Worm (Caenorhabditis elegans): ENCODE results near the gene ugt-62.

The ugt-62 gene

ce11 chrIII:4555345-4555744 is 14.9 kb upstream of the ugt-62 start (continued):
- TF ChIP-seq unc-30 (tag; optimal IDR thresholded peaks at IDR 0.05) (no peak), nhr-19 (GFP tag; conservative IDR thresholded peaks at IDR 0.05) (no peak), mdl-1 (tag; optimal IDR thresholded peaks at IDR 0.05) (no peak), irx-1 (tag; optimal IDR thresholded peaks at IDR 0.05) (no peak), elt-2 (tag; optimal IDR thresholded peaks at IDR 0.05) (no peak), nhr-85 (tag) (no peak), unc-98 (GFP tag; IDR thresholded peaks at IDR 0.05) (no peak), grh-1 (GFP tag; IDR thresholded peaks at IDR 0.05) (no peak), pax-3 (tag; optimal IDR thresholded peaks at IDR 0.05) (no peak), lsy-2 (tag; optimal IDR thresholded peaks at IDR 0.05) (peak in 1 of 2 experiments; percentile 16), ceh-82 (tag; optimal IDR thresholded peaks at IDR 0.05) (peak in 1 of 3 experiments; percentile 50), sptf-1 (tag; optimal IDR thresholded peaks at IDR 0.05) (no peak), nhr-77 (tag; optimal IDR thresholded peaks at IDR 0.05) (no peak), dsc-1 (tag; optimal IDR thresholded peaks at IDR 0.05) (no peak), ceh-63 (GFP tag; optimal IDR thresholded peaks at IDR 0.05) (no peak), Y116A8C.19 (tag; optimal IDR thresholded peaks at IDR 0.05; ENCODE audit: borderline replicate concordance) (no peak), mab-9 (GFP tag; IDR thresholded peaks at IDR 0.05) (no peak), unc-86 (tag; optimal IDR thresholded peaks at IDR 0.05) (no peak), ztf-11 (tag; optimal IDR thresholded peaks at IDR 0.05) (no peak), nhr-237 (tag; optimal IDR thresholded peaks at IDR 0.05) (no peak), ceh-88 (GFP tag; IDR thresholded peaks at IDR 0.05) (no peak), mep-1 (tag; optimal IDR thresholded peaks at IDR 0.05) (no peak), lin-39 (tag; optimal IDR thresholded peaks at IDR 0.05) (no peak), lir-3 (tag; optimal IDR thresholded peaks at IDR 0.05; ENCODE audit: poor library complexity) (no peak), lin-35 (GFP tag; optimal IDR thresholded peaks at IDR 0.05) (no peak), hlh-4 (tag; optimal IDR thresholded peaks at IDR 0.05) (no peak), lin-13 (GFP tag; optimal IDR thresholded peaks at IDR 0.05) (no peak), hpl-2 (GFP tag; optimal IDR thresholded peaks at IDR 0.05) (no peak)

- no peak for TF ChIP-seq aha-1 (tag; optimal IDR thresholded peaks at IDR 0.05)
- no peak for TF ChIP-seq efl-1 (optimal IDR thresholded peaks at IDR 0.05)
- peak in 1 of 2 experiments; percentile 37 for TF ChIP-seq efl-1 (GFP tag; optimal IDR thresholded peaks at IDR 0.05 in 1 of 2)
Measured at ce11 chrIII:4553316-4553715, 12.9 kb upstream of the ugt-62 start, which contains the start of gene imph-1. Gene imph-1, plus strand, starts transcription at chrIII:4553616.

ce11 chrIII:4552872-4553271 is 12.4 kb upstream of the ugt-62 start:
- no peak for TF ChIP-seq hlh-4 (tag; optimal IDR thresholded peaks at IDR 0.05)
- TF ChIP-seq unc-62 (GFP tag; optimal IDR thresholded peaks at IDR 0.05): no peak
- peak; percentile 17 for TF ChIP-seq elt-2 (tag; optimal IDR thresholded peaks at IDR 0.05)
- TF ChIP-seq alr-1 (tag; optimal IDR thresholded peaks at IDR 0.05; ENCODE audit: borderline replicate concordance): no peak
- TF ChIP-seq blmp-1 (tag; optimal IDR thresholded peaks at IDR 0.05): peak; percentile 13

- TF ChIP-seq nhr-12 (tag; optimal IDR thresholded peaks at IDR 0.05): no peak
- TF ChIP-seq irx-1 (tag; optimal IDR thresholded peaks at IDR 0.05): peak; percentile 14
- TF ChIP-seq mab-9 (GFP tag; IDR thresholded peaks at IDR 0.05): no peak
- TF ChIP-seq skn-1 (tag; optimal IDR thresholded peaks at IDR 0.05): peak; percentile 67
- peak; percentile 69 for TF ChIP-seq fkh-8 (tag; optimal IDR thresholded peaks at IDR 0.05)
- TF ChIP-seq efl-3 (GFP tag; optimal IDR thresholded peaks at IDR 0.05): no peak
- peak; percentile 73 for TF ChIP-seq nhr-71 (tag; optimal IDR thresholded peaks at IDR 0.05)
- TF ChIP-seq efl-1 (optimal IDR thresholded peaks at IDR 0.05): peak; percentile 55 to 63
- TF ChIP-seq efl-1 (GFP tag; optimal IDR thresholded peaks at IDR 0.05 in 1 of 2): peak in 1 of 2 experiments; percentile 24
- no peak for TF ChIP-seq ceh-88 (GFP tag; IDR thresholded peaks at IDR 0.05)
- peak; percentile 15 for TF ChIP-seq xbp-1 (tag; optimal IDR thresholded peaks at IDR 0.05)
- no peak for TF ChIP-seq ces-1 (GFP tag; optimal IDR thresholded peaks at IDR 0.05)
- TF ChIP-seq fkh-4 (tag; optimal IDR thresholded peaks at IDR 0.05; ENCODE audit: borderline replicate concordance): no peak
- peak; percentile 48 for TF ChIP-seq C16A3.4 (tag; optimal IDR thresholded peaks at IDR 0.05)
- TF ChIP-seq pax-3 (tag; optimal IDR thresholded peaks at IDR 0.05): no peak
- TF ChIP-seq hpl-2 (GFP tag; optimal IDR thresholded peaks at IDR 0.05): no peak
- no peak for TF ChIP-seq sup-37 (GFP tag; optimal IDR thresholded peaks at IDR 0.05)
- TF ChIP-seq nhr-28 (tag; optimal IDR thresholded peaks at IDR 0.05): no peak
- no peak for TF ChIP-seq nhr-76 (tag; optimal IDR thresholded peaks at IDR 0.05)
- TF ChIP-seq nhr-77 (tag; optimal IDR thresholded peaks at IDR 0.05): peak; percentile 83
- TF ChIP-seq nhr-90 (tag; optimal IDR thresholded peaks at IDR 0.05; ENCODE audit: poor library complexity): peak; percentile 24
- peak; percentile 48 to 77 for TF ChIP-seq lsy-2 (tag; optimal IDR thresholded peaks at IDR 0.05)
- TF ChIP-seq snpc-4 (tag; optimal IDR thresholded peaks at IDR 0.05): peak; percentile 23
- TF ChIP-seq lin-35 (GFP tag; optimal IDR thresholded peaks at IDR 0.05): peak; percentile 65 to 71
Measured at ce11 chrIII:4551963-4552362, 11.5 kb upstream of the ugt-62 start.

Data from whole organism, L1 larva.